Worm (Caenorhabditis elegans): ENCODE results near the gene ife-1.

Gene ife-1

DNA sequence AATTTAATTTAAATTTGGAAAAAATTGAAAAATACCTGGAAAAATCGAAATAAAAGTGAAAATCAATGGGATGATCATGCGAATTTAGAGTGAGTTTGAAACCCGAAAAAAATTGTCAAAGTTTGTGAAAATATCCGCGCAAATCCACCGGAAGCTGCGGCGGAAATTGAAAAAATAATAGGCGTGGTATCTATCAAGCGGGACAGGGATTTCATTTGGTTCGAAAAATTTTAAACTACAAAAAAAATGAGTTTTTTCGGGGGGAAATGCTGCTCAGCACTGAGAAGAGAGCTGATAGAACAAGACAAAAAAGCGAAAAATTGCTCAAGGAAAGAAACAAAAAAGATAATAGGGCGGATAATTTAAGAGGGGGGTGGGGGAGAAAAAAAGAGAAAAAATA, 27.8 kb downstream of the ife-1 start, which contains the start of gene T03F6.9:
T03F6.9 (minus strand) TSS at position 101 of the 400 bp plus-strand sequence.
- TF ChIP-seq mbf-1 (tag; optimal IDR thresholded peaks at IDR 0.05) (no peak), zag-1 (tag; optimal IDR thresholded peaks at IDR 0.05) (no peak), sem-4 (tag; optimal IDR thresholded peaks at IDR 0.05) (no peak), nhr-11 (tag; optimal IDR thresholded peaks at IDR 0.05) (no peak), lin-11 (tag; optimal IDR thresholded peaks at IDR 0.05) (no peak), ceh-82 (tag; optimal IDR thresholded peaks at IDR 0.05) (no peak), F13H6.1 (tag; optimal IDR thresholded peaks at IDR 0.05) (no peak), aly-2 (tag; optimal IDR thresholded peaks at IDR 0.05) (no peak), ceh-16 (tag; optimal IDR thresholded peaks at IDR 0.05) (no peak), gmeb-1 (tag; optimal IDR thresholded peaks at IDR 0.05) (no peak), ztf-1 (GFP tag; conservative IDR thresholded peaks at IDR 0.05) (no peak), egl-27 (tag; optimal IDR thresholded peaks at IDR 0.05) (no peak), peb-1 (tag; optimal IDR thresholded peaks at IDR 0.05) (no peak), nhr-21 (tag; optimal IDR thresholded peaks at IDR 0.05) (no peak), nhr-6 (tag; optimal IDR thresholded peaks at IDR 0.05) (no peak)

DNA sequence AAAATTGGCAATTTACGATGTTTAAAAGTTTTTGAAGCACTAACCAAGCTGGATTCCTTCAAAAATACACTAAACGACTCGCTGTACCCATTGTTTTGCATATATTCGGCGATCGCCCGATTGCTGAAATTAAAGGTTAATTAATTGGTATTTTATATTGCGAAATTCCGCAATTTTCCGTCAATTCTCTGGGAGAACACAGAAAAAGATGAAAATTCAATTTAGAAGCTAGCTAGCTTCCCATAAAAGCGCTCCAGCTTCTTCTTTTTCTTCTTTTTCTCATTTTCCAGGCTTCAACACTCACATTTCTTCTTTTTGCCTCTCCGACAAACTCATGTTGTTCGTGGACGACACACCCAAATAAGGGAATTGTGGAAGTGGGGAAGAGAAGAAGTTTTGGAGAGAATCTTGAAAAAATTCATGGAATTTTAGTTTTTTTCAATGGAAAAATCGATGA, 33.1 kb downstream of the ife-1 start, which contains the start of gene lis-1:
lis-1 (minus strand) TSS at position 407 of the 457 bp plus-strand sequence.
- no peak for TF ChIP-seq nhr-237 (tag; optimal IDR thresholded peaks at IDR 0.05)
- TF ChIP-seq sem-4 (tag; optimal IDR thresholded peaks at IDR 0.05) = no peak
- no peak for TF ChIP-seq unc-55 (GFP tag; optimal IDR thresholded peaks at IDR 0.05)
- TF ChIP-seq lsy-2 (tag; optimal IDR thresholded peaks at IDR 0.05) = peak in 1 of 2 experiments; percentile 46

DNA sequence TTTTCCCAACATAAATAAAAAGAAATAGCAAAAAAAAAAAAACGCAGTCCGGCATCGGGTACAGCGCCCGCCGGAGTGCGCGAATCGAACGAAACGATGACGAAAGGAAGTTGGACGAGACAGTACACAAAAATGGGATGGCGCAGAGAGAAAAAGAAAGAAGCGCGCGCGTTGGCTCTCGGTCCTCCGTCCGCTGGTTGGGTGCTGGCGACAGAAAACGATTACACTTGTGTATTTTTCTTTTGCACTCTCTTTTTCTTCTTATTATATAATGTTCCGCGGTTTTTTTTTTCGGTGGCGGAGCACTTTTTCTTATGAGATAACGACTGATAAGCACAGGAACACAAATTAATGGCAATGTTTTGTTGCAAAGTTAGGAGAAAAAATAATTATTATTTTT, 34.0 kb downstream of the ife-1 start:
- TF ChIP-seq ama-1 (optimal IDR thresholded peaks at IDR 0.05) (no peak), lin-39 (tag; optimal IDR thresholded peaks at IDR 0.05) (no peak), sem-4 (tag; optimal IDR thresholded peaks at IDR 0.05) (no peak), lin-13 (GFP tag; optimal IDR thresholded peaks at IDR 0.05) (no peak), elt-3 (tag; optimal IDR thresholded peaks at IDR 0.05) (no peak), alr-1 (tag; optimal IDR thresholded peaks at IDR 0.05) (no peak), unc-55 (GFP tag; optimal IDR thresholded peaks at IDR 0.05) (peak; percentile 54), C34F6.9 (tag; optimal IDR thresholded peaks at IDR 0.05) (peak; percentile 40), sma-3 (GFP tag; optimal IDR thresholded peaks at IDR 0.05) (peak; percentile 32), aly-2 (tag; optimal IDR thresholded peaks at IDR 0.05) (no peak), lsy-2 (tag; optimal IDR thresholded peaks at IDR 0.05) (peak; percentile 8 to 67), skn-1 (tag; optimal IDR thresholded peaks at IDR 0.05) (no peak), F13H6.1 (tag; optimal IDR thresholded peaks at IDR 0.05) (peak; percentile 77), ZK546.5 (tag; optimal IDR thresholded peaks at IDR 0.05) (no peak), egl-27 (tag; optimal IDR thresholded peaks at IDR 0.05) (no peak), blmp-1 (tag; optimal IDR thresholded peaks at IDR 0.05; ENCODE audit: insufficient read depth) (no peak), nhr-25 (tag; optimal IDR thresholded peaks at IDR 0.05) (no peak), ceh-16 (tag; optimal IDR thresholded peaks at IDR 0.05) (no peak), fos-1 (tag; optimal IDR thresholded peaks at IDR 0.05) (peak; percentile 86), lin-11 (tag; optimal IDR thresholded peaks at IDR 0.05) (peak; percentile 36), mdl-1 (tag; optimal IDR thresholded peaks at IDR 0.05) (peak in 1 of 2 experiments; percentile 19), Y55F3AM.14 (GFP tag; optimal IDR thresholded peaks at IDR 0.05) (no peak), ztf-1 (GFP tag; conservative IDR thresholded peaks at IDR 0.05) (no peak), nhr-11 (tag; optimal IDR thresholded peaks at IDR 0.05) (no peak), nhr-77 (tag; optimal IDR thresholded peaks at IDR 0.05) (no peak), nhr-129 (tag; optimal IDR thresholded peaks at IDR 0.05) (peak; percentile 24), unc-62 (GFP tag; optimal IDR thresholded peaks at IDR 0.05) (no peak), gmeb-1 (tag; optimal IDR thresholded peaks at IDR 0.05) (peak; percentile 24), ceh-82 (tag; optimal IDR thresholded peaks at IDR 0.05) (no peak), snpc-4 (tag; optimal IDR thresholded peaks at IDR 0.05) (no peak), unc-39 (tag; optimal IDR thresholded peaks at IDR 0.05) (no peak), mbf-1 (tag; optimal IDR thresholded peaks at IDR 0.05) (no peak), sma-9 (GFP tag; optimal IDR thresholded peaks at IDR 0.05) (no peak), sma-9 (tag; optimal IDR thresholded peaks at IDR 0.05) (no peak), peb-1 (tag; optimal IDR thresholded peaks at IDR 0.05) (no peak), ztf-4 (tag; optimal IDR thresholded peaks at IDR 0.05) (no peak), nhr-6 (tag; optimal IDR thresholded peaks at IDR 0.05) (no peak), dmd-4 (tag; optimal IDR thresholded peaks at IDR 0.05) (no peak), nhr-10 (tag; optimal IDR thresholded peaks at IDR 0.05) (no peak), nhr-237 (tag; optimal IDR thresholded peaks at IDR 0.05) (no peak), ztf-11 (tag; optimal IDR thresholded peaks at IDR 0.05) (no peak), R02D3.7 (tag; optimal IDR thresholded peaks at IDR 0.05) (no peak), nhr-12 (tag; optimal IDR thresholded peaks at IDR 0.05) (no peak), nhr-23 (tag; optimal IDR thresholded peaks at IDR 0.05) (no peak), zag-1 (tag; optimal IDR thresholded peaks at IDR 0.05) (peak; percentile 13), crh-2 (tag; optimal IDR thresholded peaks at IDR 0.05) (peak; percentile 52), mab-5 (tag; optimal IDR thresholded peaks at IDR 0.05) (no peak), elt-1 (tag; optimal IDR thresholded peaks at IDR 0.05) (no peak)
